Worm (Caenorhabditis elegans): ENCODE data around the gene Y55F3BL.4.

Gene Y55F3BL.4

ce11 chrIV:848207-848606 is 43.3 kb downstream of the Y55F3BL.4 start:
- TF ChIP-seq unc-130 (tag; optimal IDR thresholded peaks at IDR 0.05), result no peak
- TF ChIP-seq nhr-19 (GFP tag; conservative IDR thresholded peaks at IDR 0.05), result no peak
- TF ChIP-seq ets-5 (GFP tag; IDR thresholded peaks at IDR 0.05), result no peak
- TF ChIP-seq sox-4 (tag; optimal IDR thresholded peaks at IDR 0.05), result no peak
- no peak for TF ChIP-seq unc-30 (tag; optimal IDR thresholded peaks at IDR 0.05)
- TF ChIP-seq nhr-76 (tag; optimal IDR thresholded peaks at IDR 0.05), result no peak

ce11 chrIV:854357-855269 is 49.7 kb downstream of the Y55F3BL.4 start, which contains the start of the genes lem-4 and Y55F3BR.11:
Gene lem-4 (minus strand): TSS chrIV:854780.
Gene Y55F3BR.11 (plus strand): TSS chrIV:855219.
- TF ChIP-seq fkh-8 (tag; optimal IDR thresholded peaks at IDR 0.05) (peak; percentile 68), nhr-28 (tag; optimal IDR thresholded peaks at IDR 0.05) (no peak), lin-39 (tag; optimal IDR thresholded peaks at IDR 0.05) (peak; percentile 63), egl-13 (tag; optimal IDR thresholded peaks at IDR 0.05) (peak; percentile 44), jun-1 (tag; optimal IDR thresholded peaks at IDR 0.05) (peak; percentile 41), sup-37 (GFP tag; optimal IDR thresholded peaks at IDR 0.05) (peak; percentile 6), egl-27 (tag; optimal IDR thresholded peaks at IDR 0.05) (no peak), lsy-2 (tag; optimal IDR thresholded peaks at IDR 0.05) (peak; percentile 85), ceh-90 (tag; optimal IDR thresholded peaks at IDR 0.05) (peak; percentile 18), isw-1 (GFP tag; IDR thresholded peaks at IDR 0.05) (peak; percentile 62), pqm-1 (tag; optimal IDR thresholded peaks at IDR 0.05) (no peak), pag-3 (tag; optimal IDR thresholded peaks at IDR 0.05; ENCODE audit: borderline replicate concordance, insufficient read depth) (no peak), unc-30 (tag; optimal IDR thresholded peaks at IDR 0.05) (no peak), mep-1 (tag; optimal IDR thresholded peaks at IDR 0.05) (peak; percentile 80), ztf-11 (tag; optimal IDR thresholded peaks at IDR 0.05) (no peak), tbx-2 (tag; optimal IDR thresholded peaks at IDR 0.05) (peak; percentile 74), unc-98 (GFP tag; IDR thresholded peaks at IDR 0.05) (no peak), fos-1 (tag; optimal IDR thresholded peaks at IDR 0.05) (peak; percentile 72), fkh-4 (tag; optimal IDR thresholded peaks at IDR 0.05; ENCODE audit: borderline replicate concordance) (peak; percentile 7), unc-62 (GFP tag; optimal IDR thresholded peaks at IDR 0.05) (no peak), snpc-4 (tag; optimal IDR thresholded peaks at IDR 0.05) (peak; percentile 82), rnt-1 (tag; optimal IDR thresholded peaks at IDR 0.05) (peak; percentile 71), hlh-17 (GFP tag; optimal IDR thresholded peaks at IDR 0.05; ENCODE audit: borderline replicate concordance) (no peak), snu-23 (GFP tag; optimal IDR thresholded peaks at IDR 0.05) (peak; percentile 84), F16B12.6 (tag; optimal IDR thresholded peaks at IDR 0.05) (peak; percentile 9), mef-2 (tag; optimal IDR thresholded peaks at IDR 0.05) (no peak), C04F5.9 (tag; optimal IDR thresholded peaks at IDR 0.05) (peak; percentile 12), aha-1 (tag; optimal IDR thresholded peaks at IDR 0.05) (no peak), nhr-47 (tag; optimal IDR thresholded peaks at IDR 0.05) (peak; percentile 84), lir-3 (tag; optimal IDR thresholded peaks at IDR 0.05; ENCODE audit: poor library complexity) (no peak), efl-1 (optimal IDR thresholded peaks at IDR 0.05) (peak; percentile 79 to 96), efl-1 (GFP tag; optimal IDR thresholded peaks at IDR 0.05 in 1 of 2) (peak; percentile 96 to 99), zip-4 (GFP tag; optimal IDR thresholded peaks at IDR 0.05) (peak; percentile 31), nhr-71 (tag; optimal IDR thresholded peaks at IDR 0.05) (peak; percentile 8), nhr-76 (tag; optimal IDR thresholded peaks at IDR 0.05) (no peak), nhr-12 (tag; optimal IDR thresholded peaks at IDR 0.05) (no peak), xbp-1 (tag; optimal IDR thresholded peaks at IDR 0.05) (peak; percentile 71), lin-35 (GFP tag; optimal IDR thresholded peaks at IDR 0.05) (peak; percentile 93 to 97), fkh-10 (GFP tag; optimal IDR thresholded peaks at IDR 0.05) (no peak), sptf-1 (tag; optimal IDR thresholded peaks at IDR 0.05) (no peak), skn-1 (tag; optimal IDR thresholded peaks at IDR 0.05) (peak; percentile 31), lin-15B (tag; optimal IDR thresholded peaks at IDR 0.05) (peak; percentile 19), ces-1 (GFP tag; optimal IDR thresholded peaks at IDR 0.05) (no peak), C34B4.2 (tag; optimal IDR thresholded peaks at IDR 0.05) (no peak), tlp-1 (tag; optimal IDR thresholded peaks at IDR 0.05) (no peak), pax-3 (tag; optimal IDR thresholded peaks at IDR 0.05) (peak; percentile 15)
